Fruit fly (Drosophila melanogaster) whole organism: ENCODE data around the gene sol.

Experiments
- CG8478 ChIP-seq: fragments of >200 bp; optimal IDR thresholded peaks from 2 replicates; lab custom pipeline; 2018; ENCODE audit warnings: inconsistent platforms
- Dll ChIP-seq: fragments of >200 bp; optimal IDR thresholded peaks from 2 replicates; lab custom pipeline; 2017
- EcR ChIP-seq, 2 experiments: fragments of >200 bp; optimal IDR thresholded peaks; 2 replicates each; lab custom pipeline; 2017; ENCODE audit warnings: missing biosample characterization in 2 of 2, missing genetic modification characterization in 2 of 2, missing genetic modification reagents in 2 of 2
- pan ChIP-seq: fragments of >200 bp; optimal IDR thresholded peaks from 2 replicates; lab custom pipeline; 2017

- TF ChIP-seq pan (lab: Kevin White, UChicago), result no peak
- no peak for TF ChIP-seq CG8478 (lab: Kevin White, UChicago)
- no peak for TF ChIP-seq EcR (GFP tag; optimal IDR thresholded peaks at IDR 0.05; lab: Kevin White, UChicago)
- no peak for TF ChIP-seq Dll
Observed at dm6 chrX:21373659-21374426, 23.8 kb downstream of the sol start, which contains the start of gene slgA.
